Worm (Caenorhabditis elegans): Measurements from ENCODE around the gene prx-3.
A peak's percentile ranks its signal among the peaks of the same experiment; 100 is the strongest.

Gene prx-3

DNA sequence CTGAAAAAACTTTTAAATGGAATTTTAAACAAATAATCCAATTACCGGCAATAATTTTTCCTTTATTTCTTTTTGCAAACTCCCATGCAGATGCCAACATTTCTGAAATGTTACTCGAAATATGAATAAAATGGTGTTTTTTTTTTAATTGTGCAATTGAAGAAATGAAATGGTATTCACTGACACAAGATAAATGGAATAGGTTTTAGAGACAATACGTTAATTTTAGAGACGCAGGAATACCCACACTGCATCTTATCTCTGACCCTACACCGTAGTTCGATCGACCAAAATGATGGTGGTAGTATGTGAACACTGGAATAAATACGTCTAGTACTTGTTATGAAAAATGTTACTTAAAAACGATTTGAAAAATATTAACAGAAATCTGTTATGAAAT lies at the start of gene prx-3:
Gene prx-3, minus strand, starts transcription at position 101 of the 400 bp plus-strand sequence.
- TF ChIP-seq ama-1 (optimal IDR thresholded peaks at IDR 0.05) = no peak
- peak; percentile 46 for TF ChIP-seq nhr-20 (tag; optimal IDR thresholded peaks at IDR 0.05)

DNA sequence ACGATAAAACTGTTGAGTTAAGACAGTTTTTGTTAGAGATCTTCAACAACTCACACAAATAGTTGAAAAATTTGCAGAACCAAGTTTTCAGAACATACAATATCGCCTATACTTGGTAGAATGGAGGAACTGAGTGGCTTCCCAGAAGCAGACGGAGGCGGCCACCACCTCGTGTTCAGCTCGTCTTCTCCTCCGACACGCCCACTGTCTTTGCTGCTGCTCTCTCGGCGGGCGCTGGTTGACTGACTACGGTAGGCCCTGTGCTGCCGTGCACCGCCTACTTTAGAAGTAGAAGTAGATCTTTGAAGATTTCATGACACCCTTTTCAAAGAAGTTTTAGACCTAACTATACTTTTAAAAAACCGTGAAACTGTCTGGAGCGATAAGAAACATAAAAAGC lies 49.3 kb upstream of the prx-3 start:
- TF ChIP-seq mep-1 (tag; optimal IDR thresholded peaks at IDR 0.05) (no peak), pag-3 (tag; optimal IDR thresholded peaks at IDR 0.05; ENCODE audit: borderline replicate concordance, insufficient read depth) (no peak), isw-1 (GFP tag; IDR thresholded peaks at IDR 0.05) (no peak), nhr-90 (tag; optimal IDR thresholded peaks at IDR 0.05; ENCODE audit: poor library complexity) (no peak), aha-1 (tag; optimal IDR thresholded peaks at IDR 0.05) (no peak), lin-15B (tag; optimal IDR thresholded peaks at IDR 0.05) (no peak), nhr-237 (tag; optimal IDR thresholded peaks at IDR 0.05) (no peak), hpl-2 (GFP tag; optimal IDR thresholded peaks at IDR 0.05) (no peak), lin-35 (GFP tag; optimal IDR thresholded peaks at IDR 0.05) (no peak), fkh-10 (GFP tag; optimal IDR thresholded peaks at IDR 0.05) (no peak), efl-3 (GFP tag; optimal IDR thresholded peaks at IDR 0.05) (no peak), egl-13 (tag; optimal IDR thresholded peaks at IDR 0.05) (no peak), blmp-1 (tag; optimal IDR thresholded peaks at IDR 0.05) (no peak), ztf-11 (tag; optimal IDR thresholded peaks at IDR 0.05) (no peak), nhr-12 (tag; optimal IDR thresholded peaks at IDR 0.05) (no peak), Y116A8C.19 (tag; optimal IDR thresholded peaks at IDR 0.05; ENCODE audit: borderline replicate concordance) (no peak)

DNA sequence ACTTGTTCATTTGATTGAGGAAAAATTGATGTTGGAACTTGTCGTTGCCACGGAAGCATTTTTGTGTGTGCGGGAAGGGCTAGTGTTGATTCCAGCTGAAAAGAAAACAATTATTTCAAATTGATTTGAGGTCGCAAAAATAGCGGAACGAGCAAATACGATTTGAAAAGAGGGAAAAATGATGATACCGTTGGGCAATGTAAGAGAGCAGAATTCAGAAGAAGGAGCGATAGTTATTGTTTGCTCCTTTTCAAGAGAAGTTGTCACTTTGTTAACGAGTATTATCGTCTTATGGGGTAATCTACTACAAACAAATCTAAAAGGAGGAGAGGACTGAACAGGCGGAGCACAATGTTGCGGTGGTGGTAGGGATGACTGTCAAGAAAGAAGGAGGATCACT lies 47.7 kb upstream of the prx-3 start, which contains the start of gene odd-2:
Gene odd-2, minus strand, starts transcription at position 101 of the 400 bp plus-strand sequence.
- TF ChIP-seq F16B12.6 (tag; optimal IDR thresholded peaks at IDR 0.05) (no peak), ceh-88 (GFP tag; IDR thresholded peaks at IDR 0.05) (no peak), aha-1 (tag; optimal IDR thresholded peaks at IDR 0.05) (no peak), fkh-4 (tag; optimal IDR thresholded peaks at IDR 0.05; ENCODE audit: borderline replicate concordance) (no peak), nhr-90 (tag; optimal IDR thresholded peaks at IDR 0.05; ENCODE audit: poor library complexity) (no peak), lin-39 (tag; optimal IDR thresholded peaks at IDR 0.05) (no peak), unc-30 (tag; optimal IDR thresholded peaks at IDR 0.05) (no peak), aly-2 (tag; optimal IDR thresholded peaks at IDR 0.05) (no peak), rnt-1 (tag; optimal IDR thresholded peaks at IDR 0.05) (no peak), nhr-28 (tag; optimal IDR thresholded peaks at IDR 0.05) (no peak), efl-1 (optimal IDR thresholded peaks at IDR 0.05) (no peak), efl-1 (GFP tag; optimal IDR thresholded peaks at IDR 0.05 in 1 of 2) (no peak)

DNA sequence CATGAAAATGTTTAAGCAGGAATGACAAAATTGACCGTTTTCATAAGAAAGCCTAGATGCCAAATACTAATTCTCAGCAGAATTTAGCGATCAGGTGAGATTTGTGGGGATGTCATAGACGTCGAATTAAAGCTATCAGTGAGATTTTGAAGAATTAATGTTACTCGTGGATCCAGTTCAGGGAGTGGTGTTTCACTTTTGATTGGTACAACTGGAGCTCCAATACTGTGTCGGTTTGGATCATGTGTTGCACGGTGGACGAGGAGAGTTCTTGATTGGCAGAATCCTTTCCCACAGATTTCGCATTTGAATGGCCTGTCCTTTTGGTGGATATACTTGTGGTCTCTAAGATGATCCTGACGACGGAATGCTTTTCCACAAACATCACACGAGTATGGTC lies 46.8 kb upstream of the prx-3 start:
- TF ChIP-seq rnt-1 (tag; optimal IDR thresholded peaks at IDR 0.05) (no peak), hlh-17 (GFP tag; optimal IDR thresholded peaks at IDR 0.05; ENCODE audit: borderline replicate concordance) (no peak), dsc-1 (tag; optimal IDR thresholded peaks at IDR 0.05) (no peak), nhr-90 (tag; optimal IDR thresholded peaks at IDR 0.05; ENCODE audit: poor library complexity) (no peak), aha-1 (tag; optimal IDR thresholded peaks at IDR 0.05) (no peak), nhr-71 (tag; optimal IDR thresholded peaks at IDR 0.05) (no peak), zip-4 (GFP tag; optimal IDR thresholded peaks at IDR 0.05) (no peak), fkh-8 (tag; optimal IDR thresholded peaks at IDR 0.05) (no peak), fkh-10 (GFP tag; optimal IDR thresholded peaks at IDR 0.05) (no peak), irx-1 (tag; optimal IDR thresholded peaks at IDR 0.05) (no peak), lin-15B (tag; optimal IDR thresholded peaks at IDR 0.05) (no peak), elt-3 (tag; optimal IDR thresholded peaks at IDR 0.05) (no peak), nhr-12 (tag; optimal IDR thresholded peaks at IDR 0.05) (no peak)

DNA sequence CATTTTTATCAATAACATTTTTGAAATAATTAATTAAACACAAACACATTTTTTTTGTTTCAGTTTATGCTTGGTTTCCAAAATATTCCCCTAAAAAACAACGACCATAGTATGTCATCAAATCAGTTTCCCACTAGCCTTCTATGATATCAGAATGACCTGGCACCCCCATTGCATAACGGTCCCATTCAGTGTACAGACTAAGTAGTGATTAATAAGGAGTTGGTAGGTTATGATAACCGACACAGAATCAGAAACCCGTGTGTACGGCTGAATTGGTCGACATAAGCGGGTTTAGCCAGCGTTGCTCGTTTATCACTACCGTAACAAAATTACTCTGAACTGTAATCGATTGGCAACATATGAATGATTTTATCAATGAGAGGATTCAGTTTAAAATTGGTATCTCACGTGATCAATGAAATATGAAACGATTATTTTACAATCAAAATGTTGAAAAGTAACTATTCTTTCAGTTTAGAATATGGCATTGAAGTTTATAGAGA lies 44.7 kb upstream of the prx-3 start:
- TF ChIP-seq efl-1 (optimal IDR thresholded peaks at IDR 0.05) = no peak
- peak in 1 of 2 experiments; percentile 66 for TF ChIP-seq efl-1 (GFP tag; optimal IDR thresholded peaks at IDR 0.05 in 1 of 2)
- no peak for TF ChIP-seq unc-98 (GFP tag; IDR thresholded peaks at IDR 0.05)
- TF ChIP-seq pag-3 (tag; optimal IDR thresholded peaks at IDR 0.05; ENCODE audit: borderline replicate concordance, insufficient read depth) = no peak
- no peak for TF ChIP-seq Y116A8C.19 (tag; optimal IDR thresholded peaks at IDR 0.05; ENCODE audit: borderline replicate concordance)
- TF ChIP-seq nhr-11 (tag; optimal IDR thresholded peaks at IDR 0.05) = no peak
- TF ChIP-seq elt-2 (tag; optimal IDR thresholded peaks at IDR 0.05) = peak; percentile 58
- no peak for TF ChIP-seq lin-15B (tag; optimal IDR thresholded peaks at IDR 0.05)
- no peak for TF ChIP-seq tbx-2 (tag; optimal IDR thresholded peaks at IDR 0.05)
- TF ChIP-seq skn-1 (tag; optimal IDR thresholded peaks at IDR 0.05) = no peak
- TF ChIP-seq egl-13 (tag; optimal IDR thresholded peaks at IDR 0.05) = no peak
- no peak for TF ChIP-seq nhr-47 (tag; optimal IDR thresholded peaks at IDR 0.05)
- TF ChIP-seq ets-5 (GFP tag; IDR thresholded peaks at IDR 0.05) = no peak

Measured in whole organism, L1 larva.